Worm (Caenorhabditis elegans): ENCODE results near the gene bca-2.

DNA sequence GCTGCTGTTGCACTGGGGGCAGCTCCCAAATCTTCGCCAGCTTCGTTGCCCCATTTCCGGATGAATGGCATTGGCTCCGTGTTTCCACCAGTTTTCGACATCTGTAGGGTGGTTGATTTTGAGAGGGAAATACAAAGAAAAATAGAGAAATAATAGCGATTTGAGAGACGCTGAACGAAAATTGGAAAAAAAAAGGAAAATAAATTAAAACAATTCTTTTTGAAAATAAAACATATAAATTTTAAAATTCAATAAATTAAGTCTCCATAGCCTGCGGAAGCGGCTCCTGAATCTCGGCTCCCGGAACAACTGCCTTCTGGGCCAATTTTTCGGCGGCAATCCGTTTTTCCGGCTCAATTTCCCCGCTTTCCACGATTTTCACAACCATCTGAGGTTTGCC lies 10.8 kb upstream of the bca-2 start, which contains the start of gene sfa-1:
- TF ChIP-seq pqm-1 (tag; optimal IDR thresholded peaks at IDR 0.05) (no peak), tag-97 (GFP tag; IDR thresholded peaks at IDR 0.05) (no peak), lsy-2 (tag; optimal IDR thresholded peaks at IDR 0.05) (no peak)
